Worm (Caenorhabditis elegans) whole organism, L4 larva: ENCODE measurements around the gene K10C2.7.

Experiments used
- R02D3.7 ChIP-seq: fragments of 150-350 bp; sonication (generic microtip); optimal IDR thresholded peaks from 3 replicates; lab custom pipeline; 2014; ENCODE audit warnings: missing biosample characterization, missing genetic modification characterization
- Y105C5A.15 ChIP-seq: fragments of 200-800 bp; sonication (Bioruptor generic); IDR thresholded peaks from 2 replicates; pipeline ENCODE4 v1.3.6; 2022; ENCODE audit warnings: missing genetic modification characterization, missing compliant biosample characterization
- ZK546.5 ChIP-seq, 2 experiments: sonication (generic microtip); optimal IDR thresholded peaks; 2 replicates each; lab custom pipeline; 2017; ENCODE audit warnings: missing biosample characterization in 2 of 2, missing genetic modification characterization in 2 of 2
- arid-1 ChIP-seq: fragments of 200-800 bp; sonication (Bioruptor generic); conservative IDR thresholded peaks from 2 replicates; pipeline ENCODE4 v1.3.6; 2022; ENCODE audit warnings: missing genetic modification reagents, missing genetic modification characterization, missing compliant biosample characterization
- attf-4 ChIP-seq: sonication (generic microtip); optimal IDR thresholded peaks from 3 replicates; lab custom pipeline; 2017; ENCODE audit warnings: missing biosample characterization, missing genetic modification characterization
- ceh-20 ChIP-seq: fragments of 200-800 bp; sonication (Bioruptor generic); IDR thresholded peaks from 2 replicates; pipeline ENCODE4 v1.3.6; 2022; ENCODE audit warnings: missing genetic modification reagents, missing genetic modification characterization, missing compliant biosample characterization
- ceh-28 ChIP-seq: fragments of 150-350 bp; optimal IDR thresholded peaks from 2 replicates; lab custom pipeline; 2014; ENCODE audit warnings: missing biosample characterization, missing genetic modification reagents, missing genetic modification characterization
- ctbp-1 ChIP-seq: fragments of 200-800 bp; sonication (Bioruptor generic); IDR thresholded peaks from 2 replicates; pipeline ENCODE4 v1.3.6; 2022; ENCODE audit warnings: missing genetic modification reagents, missing genetic modification characterization, missing compliant biosample characterization
- daf-16 ChIP-seq, 3 experiments: sonication (generic microtip); optimal IDR thresholded peaks; 2 replicates each; lab custom pipeline; 2016 to 2017; ENCODE audit warnings: missing genetic modification characterization in 3 of 3, missing genetic modification reagents in 3 of 3, mild to moderate bottlenecking in 2 of 3, missing compliant biosample characterization in 2 of 3, missing biosample characterization in 1 of 3, moderate library complexity in 1 of 3
- dmd-8 ChIP-seq: fragments of 200-800 bp; sonication (Bioruptor generic); IDR thresholded peaks from 2 replicates; pipeline ENCODE4 v1.3.6; 2022; ENCODE audit warnings: missing genetic modification characterization, missing compliant biosample characterization
- dpl-1 ChIP-seq: fragments of 150-350 bp; optimal IDR thresholded peaks from 2 replicates; lab custom pipeline; 2014; ENCODE audit warnings: missing biosample characterization, missing genetic modification reagents, missing genetic modification characterization
- dve-1 ChIP-seq: sonication (generic microtip); optimal IDR thresholded peaks from 2 replicates; lab custom pipeline; 2017; ENCODE audit warnings: antibody characterized with exemption, mild to moderate bottlenecking, missing genetic modification characterization, missing compliant biosample characterization; ENCODE audit not compliant: insufficient read depth
- fos-1 ChIP-seq: fragments of 150-350 bp; optimal IDR thresholded peaks from 2 replicates; lab custom pipeline; 2014; ENCODE audit warnings: missing biosample characterization, missing genetic modification characterization
- lin-29 ChIP-seq: fragments of 200-800 bp; sonication (Bioruptor generic); IDR thresholded peaks from 2 replicates; pipeline ENCODE4 v1.3.6; 2022; ENCODE audit warnings: missing genetic modification reagents, missing genetic modification characterization, missing compliant biosample characterization
- lin-38 ChIP-seq: fragments of 200-800 bp; sonication (Bioruptor generic); IDR thresholded peaks from 2 replicates; pipeline ENCODE4 v1.3.6; 2022; ENCODE audit warnings: missing genetic modification reagents, missing genetic modification characterization, missing compliant biosample characterization
- madf-9 ChIP-seq: fragments of 200-800 bp; sonication (Bioruptor generic); conservative IDR thresholded peaks from 2 replicates; pipeline ENCODE4 v1.3.6; 2022; ENCODE audit warnings: missing genetic modification reagents, missing genetic modification characterization, missing compliant biosample characterization
- mxl-2 ChIP-seq: fragments of 200-800 bp; sonication (Bioruptor generic); conservative IDR thresholded peaks from 2 replicates; pipeline ENCODE4 v1.3.6; 2022; ENCODE audit warnings: missing genetic modification reagents, missing genetic modification characterization, missing compliant biosample characterization
- mxl-3 ChIP-seq: fragments of 200-800 bp; sonication (Bioruptor generic); optimal IDR thresholded peaks from 2 replicates; lab custom pipeline; 2018; ENCODE audit warnings: mild to moderate bottlenecking, missing genetic modification characterization, missing compliant biosample characterization
- nhr-102 ChIP-seq: sonication (generic microtip); optimal IDR thresholded peaks from 2 replicates; lab custom pipeline; 2016; ENCODE audit warnings: mild to moderate bottlenecking, missing genetic modification characterization, moderate library complexity, missing compliant biosample characterization
- nhr-28 ChIP-seq: fragments of 150-350 bp; optimal IDR thresholded peaks from 2 replicates; lab custom pipeline; 2014; ENCODE audit warnings: missing biosample characterization, missing genetic modification characterization
- nhr-6 ChIP-seq: fragments of 150-350 bp; optimal IDR thresholded peaks from 2 replicates; lab custom pipeline; 2014; ENCODE audit warnings: missing biosample characterization, missing genetic modification characterization
- php-3 ChIP-seq: fragments of 200-800 bp; sonication (Bioruptor generic); IDR thresholded peaks from 2 replicates; pipeline ENCODE4 v1.3.6; 2022; ENCODE audit warnings: missing genetic modification reagents, missing genetic modification characterization, missing compliant biosample characterization
- pqm-1 ChIP-seq: sonication (generic microtip); optimal IDR thresholded peaks from 2 replicates; lab custom pipeline; 2017; ENCODE audit warnings: missing biosample characterization, missing genetic modification characterization
- saeg-2 ChIP-seq: fragments of 200-800 bp; sonication (Bioruptor generic); IDR thresholded peaks from 2 replicates; pipeline ENCODE4 v1.3.6; 2022; ENCODE audit warnings: missing genetic modification reagents, missing genetic modification characterization, missing compliant biosample characterization
- set-16 ChIP-seq: fragments of 200-800 bp; sonication (Bioruptor generic); IDR thresholded peaks from 2 replicates; pipeline ENCODE4 v1.3.6; 2022; ENCODE audit warnings: missing genetic modification reagents, missing genetic modification characterization, missing compliant biosample characterization
- snpc-1.2 ChIP-seq: fragments of 200-800 bp; sonication (Bioruptor generic); IDR thresholded peaks from 2 replicates; pipeline ENCODE4 v1.3.6; 2022; ENCODE audit warnings: missing genetic modification reagents, missing genetic modification characterization, missing compliant biosample characterization
- tag-97 ChIP-seq: fragments of 200-800 bp; sonication (Bioruptor generic); IDR thresholded peaks from 2 replicates; pipeline ENCODE4 v1.3.6; 2022; ENCODE audit warnings: missing genetic modification characterization, missing compliant biosample characterization
- unc-62 ChIP-seq, 3 experiments: fragments of 150-350 bp in 1 of 3; sonication (generic microtip); optimal IDR thresholded peaks in 2 of 3; peaks in 1 of 3; 1 replicate in 1 of 3; 2 replicates in 2 of 3; lab custom pipeline; 2014 to 2017; ENCODE audit warnings: missing biosample characterization in 3 of 3, missing genetic modification characterization in 3 of 3, missing genetic modification reagents in 3 of 3, missing genotype in 1 of 3
- vab-7 ChIP-seq: fragments of 200-800 bp; sonication (Bioruptor generic); IDR thresholded peaks from 2 replicates; pipeline ENCODE4 v1.3.6; 2022; ENCODE audit warnings: missing genetic modification reagents, missing genetic modification characterization, missing compliant biosample characterization
- zag-1 ChIP-seq: fragments of 150-350 bp; optimal IDR thresholded peaks from 2 replicates; lab custom pipeline; 2014; ENCODE audit warnings: missing biosample characterization, missing genetic modification characterization
- zip-11 ChIP-seq: fragments of 200-800 bp; sonication (Bioruptor generic); IDR thresholded peaks from 2 replicates; pipeline ENCODE4 v1.3.6; 2022; ENCODE audit warnings: missing genetic modification characterization, missing compliant biosample characterization
- zip-2 ChIP-seq: fragments of 150-350 bp; optimal IDR thresholded peaks from 2 replicates; lab custom pipeline; 2014; ENCODE audit warnings: missing biosample characterization, missing genetic modification characterization
- ztf-7 ChIP-seq: fragments of 150-350 bp; optimal IDR thresholded peaks from 2 replicates; lab custom pipeline; 2014; ENCODE audit warnings: missing biosample characterization, missing genetic modification characterization

The K10C2.7 gene

ce11 chrX:6443373-6443772 is at the start of gene K10C2.7:
Gene K10C2.7, minus strand, starts transcription at chrX:6443473.
- no peak for TF ChIP-seq vab-7
- TF ChIP-seq zag-1 (tag; lab: Kevin White, UChicago), result no peak
- TF ChIP-seq ZK546.5 (tag; optimal IDR thresholded peaks at IDR 0.05; lab: Kevin White, UChicago), result no peak
- TF ChIP-seq nhr-102 (tag; lab: Kevin White, UChicago), result no peak
- peak; percentile 19 for TF ChIP-seq dve-1 (tag; lab: Kevin White, UChicago)
- no peak for TF ChIP-seq nhr-6 (tag; lab: Kevin White, UChicago)

- TF ChIP-seq ceh-20 (no peak), dmd-8 (GFP tag; lab: Robert Waterston, UW) (no peak), lin-29 (no peak), dpl-1 (no peak), dve-1 (tag; lab: Kevin White, UChicago) (no peak), ztf-7 (tag; lab: Kevin White, UChicago) (no peak), lin-38 (GFP tag; lab: Robert Waterston, UW) (no peak), tag-97 (no peak)
Measured at ce11 chrX:6484780-6485179, 41.5 kb upstream of the K10C2.7 start, which contains the start of gene gar-1. Gene gar-1, minus strand, starts transcription at chrX:6484880.

ce11 chrX:6476540-6476939 is 33.3 kb upstream of the K10C2.7 start, which contains the start of gene C15B12.1:
Gene C15B12.1, plus strand, starts transcription at chrX:6476810.
- TF ChIP-seq saeg-2 (GFP tag; lab: Robert Waterston, UW) (no peak), arid-1 (no peak), daf-16 (GFP tag; optimal IDR thresholded peaks at IDR 0.05; lab: Kevin White, UChicago) (no peak), daf-16 (tag; optimal IDR thresholded peaks at IDR 0.05; lab: Kevin White, UChicago) (no peak), R02D3.7 (tag; lab: Kevin White, UChicago) (no peak), Y105C5A.15 (GFP tag; lab: Robert Waterston, UW) (no peak), mxl-2 (GFP tag; lab: Robert Waterston, UW) (no peak), ctbp-1 (GFP tag; lab: Robert Waterston, UW) (no peak), zip-2 (tag; lab: Kevin White, UChicago) (no peak), nhr-28 (tag; lab: Kevin White, UChicago) (peak; percentile 22), ceh-28 (tag; lab: Kevin White, UChicago) (no peak), lin-38 (GFP tag; lab: Robert Waterston, UW) (no peak), dmd-8 (GFP tag; lab: Robert Waterston, UW) (no peak), dpl-1 (no peak), ZK546.5 (tag; optimal IDR thresholded peaks at IDR 0.05; lab: Kevin White, UChicago) (no peak), dve-1 (tag; lab: Kevin White, UChicago) (peak; percentile 36), snpc-1.2 (GFP tag; lab: Robert Waterston, UW) (no peak), pqm-1 (tag; lab: Kevin White, UChicago) (peak; percentile 16), mxl-3 (GFP tag; lab: Kevin White, UChicago) (no peak), php-3 (peak; percentile 70), set-16 (no peak), fos-1 (tag; lab: Kevin White, UChicago) (no peak)

- TF ChIP-seq tag-97 (no peak), unc-62 (GFP tag; optimal IDR thresholded peaks at IDR 0.05 in 1 of 2; lab: Kevin White, UChicago) (peak in 1 of 2 experiments; percentile 17), unc-62 (tag; optimal IDR thresholded peaks at IDR 0.05; lab: Kevin White, UChicago) (no peak), daf-16 (GFP tag; optimal IDR thresholded peaks at IDR 0.05; lab: Kevin White, UChicago) (peak in 1 of 2 experiments; percentile 87), daf-16 (tag; optimal IDR thresholded peaks at IDR 0.05; lab: Kevin White, UChicago) (no peak)
Measured at ce11 chrX:6473698-6474314, 30.5 kb upstream of the K10C2.7 start, which contains the start of the genes C15B12.4 and C15B12.8. Gene C15B12.4, minus strand, starts transcription at chrX:6473748. Gene C15B12.8, plus strand, starts transcription at chrX:6474264.

- no peak for TF ChIP-seq madf-9
- TF ChIP-seq dmd-8 (GFP tag; lab: Robert Waterston, UW), result no peak
- TF ChIP-seq zip-11 (GFP tag; lab: Robert Waterston, UW), result no peak
- peak in 1 of 2 experiments; percentile 42 for TF ChIP-seq unc-62 (GFP tag; optimal IDR thresholded peaks at IDR 0.05 in 1 of 2; lab: Kevin White, UChicago)
- TF ChIP-seq unc-62 (tag; optimal IDR thresholded peaks at IDR 0.05; lab: Kevin White, UChicago), result no peak
- TF ChIP-seq attf-4 (tag; lab: Kevin White, UChicago), result no peak
Measured at ce11 chrX:6468499-6468898, 25.2 kb upstream of the K10C2.7 start, which contains the start of gene C15B12.9. Gene C15B12.9, plus strand, starts transcription at chrX:6468799.
